Fruit fly (Drosophila melanogaster) whole organism, embryonic: Measurements from ENCODE around the gene CG4374.
A peak's percentile ranks its signal among the peaks of the same experiment; 100 is the strongest.

Source experiments
- Aef1 ChIP-seq: fragments of 200-800 bp; sonication (Bioruptor generic); IDR thresholded peaks from 3 replicates; pipeline ENCODE4 v1.3.6; 2022; ENCODE audit warnings: missing biosample characterization, missing genetic modification characterization
- Atf6 ChIP-seq: fragments of 200-800 bp; sonication (Bioruptor generic); IDR thresholded peaks from 2 replicates; pipeline ENCODE4 v1.3.6; 2022; ENCODE audit warnings: missing biosample characterization, missing genetic modification characterization
- BEAF-32 ChIP-seq: fragments of 200-800 bp; sonication (Bioruptor generic); optimal IDR thresholded peaks from 3 replicates; lab custom pipeline; 2017; ENCODE audit warnings: missing biosample characterization, missing genetic modification characterization, mild to moderate bottlenecking, moderate library complexity, missing genetic modification reagents
- Bgb ChIP-seq: fragments of 200-800 bp; sonication (Bioruptor generic); IDR thresholded peaks from 2 replicates; pipeline ENCODE4 v1.3.6; 2022; ENCODE audit warnings: missing biosample characterization, missing genetic modification characterization; ENCODE audit not compliant: partially characterized antibody
- CG10267 ChIP-seq: fragments of 200-800 bp; sonication (Bioruptor generic); optimal IDR thresholded peaks from 2 replicates; lab custom pipeline; 2018; ENCODE audit warnings: missing biosample characterization, mild to moderate bottlenecking, missing genetic modification characterization, moderate library complexity
- CG12104 ChIP-seq: fragments of 200-800 bp; sonication (Bioruptor generic); optimal IDR thresholded peaks from 3 replicates; lab custom pipeline; 2016; ENCODE audit warnings: missing biosample characterization, missing genetic modification characterization
- CG13123 ChIP-seq: fragments of 200-800 bp; sonication (Bioruptor generic); optimal IDR thresholded peaks from 2 replicates; lab custom pipeline; 2016; ENCODE audit warnings: missing biosample characterization, missing genetic modification characterization
- CG14050 ChIP-seq: fragments of 200-800 bp; sonication (Bioruptor generic); IDR thresholded peaks from 3 replicates; pipeline ENCODE4 v1.3.6; 2022; ENCODE audit warnings: missing biosample characterization, missing genetic modification characterization
- CG17912 ChIP-seq: fragments of 200-800 bp; sonication (Bioruptor generic); optimal IDR thresholded peaks from 2 replicates; lab custom pipeline; 2018; ENCODE audit warnings: missing biosample characterization, mild to moderate bottlenecking, missing genetic modification characterization
- CG30020 ChIP-seq: fragments of 200-800 bp; optimal IDR thresholded peaks from 2 replicates; lab custom pipeline; 2019; ENCODE audit warnings: missing biosample characterization, mild to moderate bottlenecking, missing genetic modification characterization, moderate library complexity
- CG34224 ChIP-seq: fragments of 200-800 bp; sonication (Bioruptor generic); IDR thresholded peaks from 3 replicates; pipeline ENCODE4 v1.3.6; 2022; ENCODE audit warnings: missing biosample characterization, missing genetic modification characterization; ENCODE audit not compliant: partially characterized antibody
- CG34376 ChIP-seq: fragments of 200-800 bp; sonication (Bioruptor generic); optimal IDR thresholded peaks from 2 replicates; lab custom pipeline; 2018; ENCODE audit warnings: missing biosample characterization, mild to moderate bottlenecking, missing genetic modification characterization
- CG4328 ChIP-seq: fragments of 200-800 bp; sonication (Bioruptor generic); optimal IDR thresholded peaks from 3 replicates; lab custom pipeline; 2017; ENCODE audit warnings: missing biosample characterization, missing genetic modification reagents, missing genetic modification characterization
- CG6254 ChIP-seq: fragments of 200-800 bp; sonication (Bioruptor generic); optimal IDR thresholded peaks from 3 replicates; lab custom pipeline; 2017; ENCODE audit warnings: mild to moderate bottlenecking, missing biosample characterization, missing genetic modification reagents, missing genetic modification characterization
- CG6272 ChIP-seq: fragments of 200-800 bp; sonication (Bioruptor generic); IDR thresholded peaks from 2 replicates; pipeline ENCODE4 v1.3.6; 2022; ENCODE audit warnings: missing biosample characterization, missing genetic modification characterization
- CG7357 ChIP-seq: fragments of 200-800 bp; sonication (Bioruptor generic); IDR thresholded peaks from 3 replicates; pipeline ENCODE4 v1.3.6; 2022; ENCODE audit warnings: missing biosample characterization, missing genetic modification characterization
- CG8359 ChIP-seq: fragments of 200-800 bp; sonication (Bioruptor generic); optimal IDR thresholded peaks from 2 replicates; lab custom pipeline; 2017; ENCODE audit warnings: missing biosample characterization, mild to moderate bottlenecking, missing genetic modification characterization, borderline replicate concordance
- CG8924 ChIP-seq: fragments of 200-800 bp; optimal IDR thresholded peaks from 3 replicates; lab custom pipeline; 2019; ENCODE audit warnings: missing biosample characterization, mild to moderate bottlenecking, missing genetic modification characterization, moderate library complexity
- Dp ChIP-seq: fragments of 200-800 bp; sonication (Bioruptor generic); optimal IDR thresholded peaks from 2 replicates; lab custom pipeline; 2018; ENCODE audit warnings: missing biosample characterization, mild to moderate bottlenecking, missing genetic modification characterization, moderate library complexity
- Gug ChIP-seq: fragments of 200-800 bp; sonication (Bioruptor generic); IDR thresholded peaks from 4 replicates; pipeline ENCODE4 v1.3.6; 2022; ENCODE audit warnings: missing biosample characterization, missing genetic modification characterization
- HLH3B ChIP-seq: fragments of 200-800 bp; sonication (Bioruptor generic); IDR thresholded peaks from 2 replicates; pipeline ENCODE4 v1.3.6; 2022; ENCODE audit warnings: missing biosample characterization, missing genetic modification characterization
- Hr51 ChIP-seq, 2 experiments: fragments of 200-800 bp; sonication (Bioruptor generic); optimal IDR thresholded peaks; 2 replicates in 1 of 2; 3 replicates in 1 of 2; lab custom pipeline; 2016 to 2018; ENCODE audit warnings: missing biosample characterization in 2 of 2, missing genetic modification characterization in 2 of 2, mild to moderate bottlenecking in 1 of 2, moderate library complexity in 1 of 2
- Hsf ChIP-seq: fragments of 200-800 bp; sonication (Bioruptor generic); optimal IDR thresholded peaks from 3 replicates; lab custom pipeline; 2016; ENCODE audit warnings: missing biosample characterization, missing genetic modification characterization
- NC2β ChIP-seq: fragments of 200-800 bp; sonication (Bioruptor generic); optimal IDR thresholded peaks from 2 replicates; lab custom pipeline; 2016; ENCODE audit warnings: missing biosample characterization, missing genetic modification characterization
- NFAT ChIP-seq: fragments of 200-800 bp; sonication (Bioruptor generic); IDR thresholded peaks from 2 replicates; pipeline ENCODE4 v1.3.6; 2022; ENCODE audit warnings: missing biosample characterization, missing genetic modification characterization
- Poxn ChIP-seq: fragments of 200-800 bp; sonication (Bioruptor generic); IDR thresholded peaks from 2 replicates; pipeline ENCODE4 v1.3.6; 2022; ENCODE audit warnings: missing biosample characterization, missing genetic modification characterization
- Side ChIP-seq: fragments of 200-800 bp; sonication (Bioruptor generic); optimal IDR thresholded peaks from 2 replicates; lab custom pipeline; 2016; ENCODE audit warnings: missing biosample characterization, missing genetic modification characterization
- YL-1 ChIP-seq: fragments of 200-800 bp; sonication (Bioruptor generic); optimal IDR thresholded peaks from 3 replicates; lab custom pipeline; 2017; ENCODE audit warnings: missing biosample characterization, mild to moderate bottlenecking, missing genetic modification characterization
- ab ChIP-seq: fragments of 200-800 bp; sonication (Bioruptor generic); optimal IDR thresholded peaks from 2 replicates; lab custom pipeline; 2016; ENCODE audit warnings: missing biosample characterization, missing genetic modification characterization
- abd-A ChIP-seq: fragments of 200-800 bp; sonication (Bioruptor generic); optimal IDR thresholded peaks from 3 replicates; lab custom pipeline; 2019; ENCODE audit warnings: missing biosample characterization, mild to moderate bottlenecking, missing genetic modification characterization, moderate library complexity
- ase ChIP-seq: fragments of 200-800 bp; sonication (Bioruptor generic); IDR thresholded peaks from 3 replicates; pipeline ENCODE4 v1.3.6; 2022; ENCODE audit warnings: missing biosample characterization, missing genetic modification characterization
- croc ChIP-seq: fragments of 200-800 bp; sonication (Bioruptor generic); conservative IDR thresholded peaks from 3 replicates; pipeline ENCODE4 v1.3.6; 2022; ENCODE audit warnings: missing biosample characterization, missing genetic modification characterization
- dati ChIP-seq: fragments of 200-800 bp; sonication (Bioruptor generic); IDR thresholded peaks from 2 replicates; pipeline ENCODE4 v1.3.6; 2022; ENCODE audit warnings: missing biosample characterization, missing genetic modification characterization
- dmrt99B ChIP-seq: fragments of 200-800 bp; sonication (Bioruptor generic); optimal IDR thresholded peaks from 2 replicates; lab custom pipeline; 2018; ENCODE audit warnings: missing biosample characterization, mild to moderate bottlenecking, missing genetic modification characterization, moderate library complexity
- emc ChIP-seq: fragments of 200-800 bp; sonication (Bioruptor generic); optimal IDR thresholded peaks from 2 replicates; lab custom pipeline; 2016; ENCODE audit warnings: missing biosample characterization, missing genetic modification characterization
- esg ChIP-seq: fragments of 200-800 bp; sonication (Bioruptor generic); conservative IDR thresholded peaks from 2 replicates; pipeline ENCODE4 v1.3.6; 2022; ENCODE audit warnings: missing biosample characterization, missing genetic modification characterization
- gcm ChIP-seq: fragments of 200-800 bp; sonication (Bioruptor generic); optimal IDR thresholded peaks from 2 replicates; lab custom pipeline; 2019; ENCODE audit warnings: missing biosample characterization, mild to moderate bottlenecking, missing genetic modification characterization, moderate library complexity
- gfzf ChIP-seq: fragments of 200-800 bp; sonication (Bioruptor generic); optimal IDR thresholded peaks from 2 replicates; lab custom pipeline; 2016; ENCODE audit warnings: missing biosample characterization, mild to moderate bottlenecking, missing genetic modification characterization, moderate library complexity
- grau ChIP-seq: fragments of 200-800 bp; optimal IDR thresholded peaks from 3 replicates; lab custom pipeline; 2019; ENCODE audit warnings: missing biosample characterization, mild to moderate bottlenecking, missing genetic modification characterization, moderate library complexity
- gro ChIP-seq: fragments of 200-800 bp; sonication (Bioruptor generic); optimal IDR thresholded peaks from 2 replicates; lab custom pipeline; 2016; ENCODE audit warnings: missing biosample characterization, missing genetic modification characterization
- hbn ChIP-seq: fragments of 200-800 bp; sonication (Bioruptor generic); IDR thresholded peaks from 2 replicates; pipeline ENCODE4 v1.3.6; 2022; ENCODE audit warnings: missing biosample characterization, missing genetic modification characterization; ENCODE audit not compliant: partially characterized antibody
- lbe ChIP-seq: fragments of 200-800 bp; sonication (Bioruptor generic); optimal IDR thresholded peaks from 2 replicates; lab custom pipeline; 2016; ENCODE audit warnings: missing biosample characterization, mild to moderate bottlenecking, missing genetic modification characterization
- pnt ChIP-seq: fragments of 200-800 bp; sonication (Bioruptor generic); optimal IDR thresholded peaks from 3 replicates; lab custom pipeline; 2016; ENCODE audit warnings: missing biosample characterization, missing genetic modification characterization
- salm ChIP-seq: fragments of 200-800 bp; sonication (Bioruptor generic); optimal IDR thresholded peaks from 2 replicates; lab custom pipeline; 2018; ENCODE audit warnings: missing biosample characterization, mild to moderate bottlenecking, missing genetic modification characterization
- sc ChIP-seq, 3 experiments: fragments of >200 bp in 2 of 3; fragments of 200-800 bp in 1 of 3; sonication (Bioruptor generic) in 1 of 3; optimal IDR thresholded peaks; 2 replicates in 2 of 3; 3 replicates in 1 of 3; lab custom pipeline; 2017; ENCODE audit warnings: mild to moderate bottlenecking in 1 of 3, missing biosample characterization in 1 of 3, missing genetic modification characterization in 1 of 3, missing genetic modification reagents in 1 of 3
- sima ChIP-seq: fragments of 200-800 bp; sonication (Bioruptor generic); optimal IDR thresholded peaks from 2 replicates; lab custom pipeline; 2016; ENCODE audit warnings: missing biosample characterization, missing genetic modification characterization
- sisA ChIP-seq: fragments of 200-800 bp; sonication (Bioruptor generic); IDR thresholded peaks from 2 replicates; pipeline ENCODE4 v1.3.6; 2022; ENCODE audit warnings: missing biosample characterization, missing genetic modification characterization
- tll ChIP-seq, 2 experiments: fragments of 200-800 bp in 1 of 2; fragments of >200 bp in 1 of 2; sonication (Bioruptor generic) in 1 of 2; optimal IDR thresholded peaks; 2 replicates each; lab custom pipeline; 2017 to 2019; ENCODE audit warnings: missing biosample characterization in 2 of 2, missing genetic modification characterization in 2 of 2, mild to moderate bottlenecking in 1 of 2, moderate library complexity in 1 of 2
- wek ChIP-seq: fragments of 200-800 bp; sonication (Bioruptor generic); optimal IDR thresholded peaks from 3 replicates; lab custom pipeline; 2018; ENCODE audit warnings: missing biosample characterization, mild to moderate bottlenecking, missing genetic modification characterization, moderate library complexity

The CG4374 gene

DNA sequence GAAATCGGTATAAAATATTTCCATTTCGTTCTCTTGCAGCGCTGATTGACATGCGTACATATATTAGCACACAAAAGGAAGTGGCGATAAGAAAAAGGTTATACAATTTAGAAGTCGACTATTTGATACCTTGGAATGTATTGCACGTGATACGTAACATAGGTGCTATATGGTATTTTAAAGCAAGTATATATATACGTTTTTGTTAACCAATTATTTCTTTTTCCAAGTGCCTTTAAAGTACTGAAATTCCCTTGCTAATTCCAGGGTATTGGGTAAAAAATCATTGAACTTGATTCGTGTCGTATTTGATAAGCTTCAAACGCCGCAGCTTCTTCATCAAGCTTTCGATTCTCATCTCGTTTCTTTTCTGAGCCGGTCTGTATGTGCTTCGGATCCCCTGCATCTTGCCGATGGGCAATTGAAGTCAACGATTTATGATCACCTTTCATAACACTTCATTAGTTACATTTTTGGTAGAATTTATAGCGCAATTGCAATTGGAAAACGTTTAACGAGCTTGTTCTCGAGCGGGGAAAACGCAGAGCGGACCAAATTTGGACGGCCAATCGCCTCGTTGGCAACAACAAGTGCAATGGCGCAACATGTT is 108.5 kb downstream of the CG4374 start, which contains the start of gene CG4408 (continued):
- no peak for TF ChIP-seq emc (GFP tag; lab: Kevin White, UChicago)
- 0 out of 2 replicates have a peak, but pooled peaks have one; percentile 11 for TF ChIP-seq esg
- TF ChIP-seq pnt (GFP tag; lab: Kevin White, UChicago), result peak; percentile 33
- TF ChIP-seq Hsf (GFP tag; lab: Kevin White, UChicago), result peak; percentile 19
- TF ChIP-seq gro (GFP tag; lab: Kevin White, UChicago), result peak; percentile 46
- TF ChIP-seq Hr51 (GFP tag; optimal IDR thresholded peaks at IDR 0.05; lab: Kevin White, UChicago), result peak in 1 of 2 experiments; percentile 31
- TF ChIP-seq sima (GFP tag; lab: Kevin White, UChicago), result no peak
- no peak for TF ChIP-seq tll (GFP tag; optimal IDR thresholded peaks at IDR 0.05; lab: Kevin White, UChicago)
- peak; percentile 86 for TF ChIP-seq lbe (GFP tag; lab: Kevin White, UChicago)
- TF ChIP-seq BEAF-32 (GFP tag; lab: Kevin White, UChicago), result no peak
- TF ChIP-seq YL-1, result no peak
- TF ChIP-seq hbn (GFP tag; lab: Robert Waterston, UW), result no peak
- TF ChIP-seq dati (GFP tag; lab: Robert Waterston, UW), result no peak
- no peak for TF ChIP-seq Bgb (GFP tag; lab: Robert Waterston, UW)
- TF ChIP-seq NFAT (GFP tag; lab: Robert Waterston, UW), result no peak
- TF ChIP-seq wek (GFP tag; lab: Kevin White, UChicago), result no peak
- TF ChIP-seq dmrt99B (tag; lab: Kevin White, UChicago), result peak; percentile 31
- no peak for TF ChIP-seq ase (GFP tag; lab: Robert Waterston, UW)
- peak; percentile 32 for TF ChIP-seq CG8924
- 0 out of 2 replicates have a peak, but pooled peaks have one; percentile 22 for TF ChIP-seq CG6272 (GFP tag; lab: Robert Waterston, UW)
- TF ChIP-seq sc (optimal IDR thresholded peaks at IDR 0.05; lab: Kevin White, UChicago), result no peak
- no peak for TF ChIP-seq sc (GFP tag; optimal IDR thresholded peaks at IDR 0.05; lab: Kevin White, UChicago)
- no peak for TF ChIP-seq ab
- TF ChIP-seq NC2β (GFP tag; lab: Kevin White, UChicago), result no peak
- TF ChIP-seq CG30020 (tag; lab: Kevin White, UChicago), result no peak
- TF ChIP-seq Side (GFP tag; lab: Kevin White, UChicago), result no peak
- TF ChIP-seq CG10267 (tag; lab: Kevin White, UChicago), result peak; percentile 6
- TF ChIP-seq gfzf, result no peak
- no peak for TF ChIP-seq CG12104 (GFP tag; lab: Kevin White, UChicago)
- TF ChIP-seq sisA (GFP tag; lab: Robert Waterston, UW), result peak; percentile 37; the same call in 1 of the 2 replicates
- TF ChIP-seq Atf6 (GFP tag; lab: Robert Waterston, UW), result peak; percentile 27; the same call in 1 of the 2 replicates
- peak; percentile 31; the same call in 1 of the 3 replicates for TF ChIP-seq Aef1 (GFP tag; lab: Robert Waterston, UW)
- TF ChIP-seq CG17912 (GFP tag; lab: Kevin White, UChicago), result no peak
- no peak for TF ChIP-seq CG8359
- TF ChIP-seq CG7357 (GFP tag; lab: Robert Waterston, UW), result no peak; the same call in 2 of the 3 replicates
- no peak for TF ChIP-seq CG34224 (GFP tag; lab: Robert Waterston, UW)
- TF ChIP-seq Dp (GFP tag; lab: Kevin White, UChicago), result no peak
- no peak for TF ChIP-seq croc
- TF ChIP-seq salm (tag; lab: Kevin White, UChicago), result no peak
- TF ChIP-seq Poxn (GFP tag; lab: Robert Waterston, UW), result no peak
- no peak for TF ChIP-seq CG6254 (GFP tag; lab: Kevin White, UChicago)
- TF ChIP-seq CG34376, result no peak
- TF ChIP-seq abd-A, result no peak
- no peak for TF ChIP-seq CG4328 (GFP tag; lab: Kevin White, UChicago)
- TF ChIP-seq gcm, result no peak
- TF ChIP-seq CG14050 (GFP tag; lab: Robert Waterston, UW), result no peak
- TF ChIP-seq Gug, result no peak
- no peak for TF ChIP-seq CG13123
- 0 out of 2 replicates have a peak, but pooled peaks have one; percentile 30 for TF ChIP-seq HLH3B (GFP tag; lab: Robert Waterston, UW)
- peak; percentile 46 for TF ChIP-seq grau
